Fruit fly (Drosophila melanogaster) whole organism, pupa: ENCODE measurements around the gene mthl14.
A peak's percentile ranks its signal among the peaks of the same experiment; 100 is the strongest.

Experiments
- CG10348 ChIP-seq: fragments of 200-800 bp; sonication (Bioruptor generic); IDR thresholded peaks from 2 replicates; pipeline ENCODE4 v1.3.6; 2022; ENCODE audit warnings: missing biosample characterization, missing genetic modification characterization
- CG12605 ChIP-seq: fragments of 200-800 bp; sonication (Bioruptor generic); IDR thresholded peaks from 2 replicates; pipeline ENCODE4 v1.3.6; 2022; ENCODE audit warnings: missing biosample characterization, missing genetic modification characterization
- CG13204 ChIP-seq: fragments of 200-800 bp; sonication (Bioruptor generic); optimal IDR thresholded peaks from 2 replicates; lab custom pipeline; 2018; ENCODE audit warnings: missing biosample characterization, mild to moderate bottlenecking, missing genetic modification characterization, moderate library complexity
- CG14655 ChIP-seq: fragments of 200-800 bp; sonication (Bioruptor generic); optimal IDR thresholded peaks from 3 replicates; lab custom pipeline; 2017; ENCODE audit warnings: mild to moderate bottlenecking, missing biosample characterization, missing genetic modification reagents, missing genetic modification characterization
- CG15710 ChIP-seq: fragments of 200-800 bp; sonication (Bioruptor generic); optimal IDR thresholded peaks from 2 replicates; lab custom pipeline; 2018; ENCODE audit warnings: missing biosample characterization, mild to moderate bottlenecking, missing genetic modification characterization, moderate library complexity
- CG17806 ChIP-seq: fragments of 200-800 bp; sonication (Bioruptor generic); optimal IDR thresholded peaks from 2 replicates; lab custom pipeline; 2018; ENCODE audit warnings: missing biosample characterization, mild to moderate bottlenecking, missing genetic modification characterization, moderate library complexity
- CG32121 ChIP-seq: fragments of 200-800 bp; sonication (Bioruptor generic); IDR thresholded peaks from 2 replicates; pipeline ENCODE4 v1.3.6; 2022; ENCODE audit warnings: missing biosample characterization, missing genetic modification characterization
- CG34367 ChIP-seq: fragments of 200-800 bp; sonication (Bioruptor generic); optimal IDR thresholded peaks from 2 replicates; lab custom pipeline; 2018; ENCODE audit warnings: missing biosample characterization, mild to moderate bottlenecking, missing genetic modification characterization
- CG4496 ChIP-seq: fragments of 200-800 bp; sonication (Bioruptor generic); IDR thresholded peaks from 3 replicates; pipeline ENCODE4 v1.3.6; 2022; ENCODE audit warnings: missing biosample characterization, missing genetic modification characterization
- CG8159 ChIP-seq: fragments of 200-800 bp; sonication (Bioruptor generic); optimal IDR thresholded peaks from 3 replicates; lab custom pipeline; 2018; ENCODE audit warnings: missing biosample characterization, mild to moderate bottlenecking, missing genetic modification characterization, moderate library complexity
- CG8301 ChIP-seq: fragments of 200-800 bp; sonication (Bioruptor generic); optimal IDR thresholded peaks from 2 replicates; lab custom pipeline; 2018; ENCODE audit warnings: missing biosample characterization, mild to moderate bottlenecking, missing genetic modification characterization
- CG9948 ChIP-seq: fragments of 200-800 bp; sonication (Bioruptor generic); optimal IDR thresholded peaks from 2 replicates; lab custom pipeline; 2018; ENCODE audit warnings: missing biosample characterization, mild to moderate bottlenecking, missing genetic modification characterization, moderate library complexity
- D1 ChIP-seq: fragments of 200-800 bp; sonication (Bioruptor generic); optimal IDR thresholded peaks from 2 replicates; lab custom pipeline; 2018; ENCODE audit warnings: missing biosample characterization, mild to moderate bottlenecking, missing genetic modification characterization, moderate library complexity
- EcR ChIP-seq: fragments of 200-800 bp; sonication (Bioruptor generic); optimal IDR thresholded peaks from 3 replicates; lab custom pipeline; 2019; ENCODE audit warnings: missing biosample characterization, missing genetic modification characterization, mild to moderate bottlenecking, moderate library complexity, missing genetic modification reagents
- Ets98B ChIP-seq: fragments of 200-800 bp; sonication (Bioruptor generic); IDR thresholded peaks from 2 replicates; pipeline ENCODE4 v1.3.6; 2022; ENCODE audit warnings: missing biosample characterization, missing genetic modification characterization
- Pif1A ChIP-seq: fragments of 200-800 bp; sonication (Bioruptor generic); optimal IDR thresholded peaks from 3 replicates; lab custom pipeline; 2016; ENCODE audit warnings: missing biosample characterization, missing genetic modification characterization
- Pif1B ChIP-seq: fragments of 200-800 bp; sonication (Bioruptor generic); optimal IDR thresholded peaks from 3 replicates; lab custom pipeline; 2016; ENCODE audit warnings: missing biosample characterization, missing genetic modification characterization
- Snoo ChIP-seq: fragments of 200-800 bp; sonication (Bioruptor generic); optimal IDR thresholded peaks from 3 replicates; lab custom pipeline; 2017; ENCODE audit warnings: missing biosample characterization, mild to moderate bottlenecking, missing genetic modification characterization, inconsistent platforms
- fd96Ca ChIP-seq: fragments of 200-800 bp; sonication (Bioruptor generic); IDR thresholded peaks from 3 replicates; pipeline ENCODE4 v1.3.6; 2022; ENCODE audit warnings: missing biosample characterization, missing genetic modification characterization
- gl ChIP-seq: fragments of 200-800 bp; sonication (Bioruptor generic); optimal IDR thresholded peaks from 2 replicates; lab custom pipeline; 2018; ENCODE audit warnings: missing biosample characterization, mild to moderate bottlenecking, missing genetic modification characterization
- rn ChIP-seq: fragments of 200-800 bp; sonication (Bioruptor generic); IDR thresholded peaks from 2 replicates; pipeline ENCODE4 v1.3.6; 2022; ENCODE audit warnings: missing biosample characterization, missing genetic modification characterization

mthl14 gene

DNA sequence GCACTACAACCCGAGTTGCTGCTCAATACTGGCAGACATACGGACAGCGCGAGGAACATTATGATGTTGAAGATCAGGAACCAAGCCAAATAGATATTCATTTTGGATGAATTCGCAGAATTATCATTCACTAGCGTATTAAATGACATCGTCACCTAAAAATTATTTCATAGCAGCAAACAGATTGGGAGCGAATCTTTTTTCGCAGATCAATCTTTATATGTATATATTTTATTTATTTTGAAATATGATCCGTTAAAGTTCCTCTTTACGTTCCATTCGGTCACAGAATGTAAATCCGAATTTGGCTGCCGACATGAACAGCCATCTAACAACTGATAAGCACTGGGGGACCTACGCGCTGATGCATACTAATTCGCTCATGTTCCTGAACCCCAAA lies 18.5 kb downstream of the mthl14 start, which contains the start of gene CG34263:
Gene CG34263, minus strand, starts transcription at position 101 of the 400 bp plus-strand sequence.
- TF ChIP-seq CG13204 (GFP tag; lab: Kevin White, UChicago) (no peak), EcR (GFP tag; lab: Kevin White, UChicago) (no peak), CG4496 (GFP tag; lab: Robert Waterston, UW) (no peak), rn (GFP tag; lab: Robert Waterston, UW) (no peak), Pif1A (no peak), CG10348 (GFP tag; lab: Robert Waterston, UW) (no peak), CG34367 (no peak), CG15710 (tag; lab: Kevin White, UChicago) (no peak), CG12605 (GFP tag; lab: Robert Waterston, UW) (no peak), CG8159 (tag; lab: Kevin White, UChicago) (no peak), CG8301 (no peak), CG9948 (tag; lab: Kevin White, UChicago) (no peak), fd96Ca (GFP tag; lab: Robert Waterston, UW) (no peak), gl (no peak), CG14655 (GFP tag; lab: Kevin White, UChicago) (no peak)

DNA sequence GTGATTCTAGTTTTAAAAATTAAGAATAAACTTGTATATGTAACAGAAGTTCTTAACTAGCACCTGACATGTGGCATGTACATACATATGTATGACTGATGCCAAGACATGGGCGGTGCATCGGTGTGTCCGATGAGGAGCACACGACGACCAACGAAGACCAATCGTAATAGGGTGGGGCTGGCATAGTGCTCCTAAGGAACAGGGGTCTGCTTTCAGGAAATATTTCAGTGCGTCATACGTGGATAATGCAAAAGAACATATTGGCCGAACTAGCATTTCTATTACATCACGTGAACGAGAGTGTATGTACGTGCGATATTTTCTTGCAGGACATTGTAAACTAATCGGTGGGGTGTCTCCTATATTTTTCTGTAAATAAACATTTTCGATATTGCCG lies 19.8 kb downstream of the mthl14 start, which contains the start of gene miple1:
Gene miple1, plus strand, starts transcription at position 217 of the 400 bp plus-strand sequence.
- TF ChIP-seq CG4496 (GFP tag; lab: Robert Waterston, UW) (0 out of 3 replicates have a peak, but pooled peaks have one; percentile 18), CG14655 (GFP tag; lab: Kevin White, UChicago) (no peak)

DNA sequence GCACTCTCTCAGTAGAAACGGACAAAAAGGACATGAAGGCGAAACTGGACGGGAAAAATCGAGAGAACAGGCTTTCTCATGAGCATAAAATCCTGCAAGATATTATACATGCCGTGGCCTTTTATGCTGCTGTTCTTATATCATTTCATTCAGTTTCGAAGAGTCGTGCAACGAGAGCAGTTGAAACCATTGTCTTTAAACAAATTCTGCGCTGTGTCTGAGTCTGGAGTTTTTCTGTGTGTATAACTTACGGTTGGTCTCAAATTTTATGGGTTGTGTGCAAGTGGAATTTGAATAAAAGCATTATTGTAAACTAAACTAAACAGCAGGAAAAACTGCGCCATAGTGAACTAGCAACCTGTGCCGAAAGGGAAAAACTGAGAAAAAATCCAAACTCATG lies 20.3 kb downstream of the mthl14 start:
- TF ChIP-seq CG4496 (GFP tag; lab: Robert Waterston, UW) (no peak), CG14655 (GFP tag; lab: Kevin White, UChicago) (no peak), CG15710 (tag; lab: Kevin White, UChicago) (no peak), CG32121 (GFP tag; lab: Robert Waterston, UW) (no peak), CG8159 (tag; lab: Kevin White, UChicago) (no peak), Ets98B (no peak), Pif1B (GFP tag; lab: Kevin White, UChicago) (no peak), gl (no peak), CG8301 (no peak), CG17806 (no peak), EcR (GFP tag; lab: Kevin White, UChicago) (no peak), Snoo (no peak), rn (GFP tag; lab: Robert Waterston, UW) (no peak), CG9948 (tag; lab: Kevin White, UChicago) (no peak), CG34367 (no peak), fd96Ca (GFP tag; lab: Robert Waterston, UW) (no peak)

DNA sequence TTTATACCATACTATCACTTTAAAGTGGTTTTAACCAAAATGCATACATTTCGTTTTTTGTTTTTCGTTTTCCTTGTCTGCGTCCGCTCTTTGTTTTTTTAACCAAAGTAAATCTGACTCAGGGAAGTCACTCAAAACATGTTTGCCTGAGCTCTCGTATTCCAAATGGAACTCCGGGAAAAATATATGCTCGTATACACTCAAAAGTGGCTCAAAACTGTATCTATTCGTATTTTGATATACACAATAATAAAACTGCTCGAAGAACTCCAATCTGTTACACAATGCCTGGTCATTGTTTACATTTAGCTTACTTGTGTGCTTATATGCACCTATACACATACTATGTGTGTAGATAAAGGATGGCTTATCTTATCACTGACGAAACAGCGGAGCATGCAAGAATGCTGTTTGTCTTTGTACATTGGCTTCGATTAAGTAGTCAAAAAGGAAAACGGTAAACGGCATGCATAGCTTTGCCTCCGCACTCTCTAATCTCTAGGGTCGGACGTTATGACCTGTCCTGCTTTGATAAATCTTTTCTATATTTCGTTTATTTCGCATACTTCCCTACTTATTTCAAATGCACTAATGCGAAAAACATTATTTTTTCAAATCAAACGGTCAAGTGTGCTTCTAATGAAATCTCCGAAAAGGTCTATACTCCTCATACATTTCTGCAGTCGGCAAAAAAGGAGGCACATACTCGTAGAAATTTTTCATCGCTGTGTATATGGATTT lies 23.6 kb downstream of the mthl14 start, which contains the start of gene miple2:
Gene miple2, plus strand, starts transcription at position 441 of the 741 bp plus-strand sequence.
- TF ChIP-seq CG9948 (tag; lab: Kevin White, UChicago) (peak; percentile 79), CG17806 (peak; percentile 61), CG32121 (GFP tag; lab: Robert Waterston, UW) (peak; percentile 23; the same call in 1 of the 2 replicates), rn (GFP tag; lab: Robert Waterston, UW) (no peak), Pif1A (peak; percentile 66), CG34367 (peak; percentile 67), gl (peak; percentile 53), CG15710 (tag; lab: Kevin White, UChicago) (peak; percentile 49), Pif1B (GFP tag; lab: Kevin White, UChicago) (peak; percentile 49), CG10348 (GFP tag; lab: Robert Waterston, UW) (no peak), D1 (tag; lab: Kevin White, UChicago) (peak; percentile 59), CG8301 (peak; percentile 67), Snoo (peak; percentile 39), fd96Ca (GFP tag; lab: Robert Waterston, UW) (peak; percentile 45; the same call in 1 of the 3 replicates), CG13204 (GFP tag; lab: Kevin White, UChicago) (peak; percentile 21), EcR (GFP tag; lab: Kevin White, UChicago) (no peak), Ets98B (no peak; the same call in 1 of the 2 replicates), CG12605 (GFP tag; lab: Robert Waterston, UW) (peak; percentile 65; the same call in 1 of the 2 replicates), CG14655 (GFP tag; lab: Kevin White, UChicago) (peak; percentile 81), CG4496 (GFP tag; lab: Robert Waterston, UW) (peak; percentile 46; the same call in 2 of the 3 replicates), CG8159 (tag; lab: Kevin White, UChicago) (peak; percentile 77)

DNA sequence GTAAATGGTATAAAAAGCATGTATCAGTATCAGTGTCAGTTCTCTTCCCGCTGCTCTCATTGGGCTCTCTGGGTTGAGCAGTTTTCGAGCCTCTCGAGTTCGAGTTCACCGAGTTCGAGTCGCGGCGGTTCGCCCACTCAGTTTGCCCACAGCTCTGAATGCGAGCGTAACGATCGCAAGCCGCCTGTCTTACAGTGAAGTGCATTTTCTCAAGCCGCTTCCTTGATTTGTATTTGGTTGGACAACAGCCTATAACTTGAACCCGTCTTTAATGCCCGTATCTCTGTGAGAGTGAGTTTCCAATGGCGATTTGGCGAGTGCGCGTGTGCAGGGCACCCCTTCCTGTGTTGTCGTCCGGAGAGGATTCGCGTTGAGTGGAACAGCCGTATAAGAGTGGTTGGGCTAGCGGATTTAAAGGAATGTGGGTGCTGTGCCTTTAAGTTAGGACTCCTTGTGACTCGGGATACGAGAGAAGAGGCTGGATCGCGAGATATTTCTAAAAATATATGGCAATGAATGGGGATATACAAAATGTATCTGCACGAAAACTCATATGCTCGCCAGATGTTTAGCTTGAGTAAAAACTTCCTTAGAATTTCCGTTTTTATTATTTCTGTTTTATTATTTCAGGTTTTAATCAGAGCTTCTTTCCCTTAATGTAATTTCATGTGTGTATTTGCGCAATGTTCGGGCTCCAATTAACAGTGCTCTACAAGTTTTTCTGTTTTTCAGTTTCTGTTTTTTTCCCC lies 24.4 kb downstream of the mthl14 start:
- TF ChIP-seq Ets98B (peak; percentile 50; the same call in 1 of the 2 replicates), CG4496 (GFP tag; lab: Robert Waterston, UW) (no peak), EcR (GFP tag; lab: Kevin White, UChicago) (peak; percentile 89), CG34367 (no peak), CG13204 (GFP tag; lab: Kevin White, UChicago) (peak; percentile 22), CG12605 (GFP tag; lab: Robert Waterston, UW) (peak; percentile 47; the same call in 1 of the 2 replicates)
